Fruit fly (Drosophila melanogaster) whole organism, embryonic: Measurements from ENCODE around the gene CG6847.

Experiments
- Bdp1 ChIP-seq: fragments of 200-800 bp; sonication (Bioruptor generic); optimal IDR thresholded peaks from 3 replicates; lab custom pipeline; 2016; ENCODE audit warnings: missing biosample characterization, missing genetic modification characterization
- Bteb2 ChIP-seq: fragments of 200-800 bp; sonication (Bioruptor generic); optimal IDR thresholded peaks from 2 replicates; lab custom pipeline; 2016; ENCODE audit warnings: missing biosample characterization, missing genetic modification characterization
- CG10366 ChIP-seq: fragments of 200-800 bp; sonication (Bioruptor generic); IDR thresholded peaks from 2 replicates; pipeline ENCODE4 v1.3.6; 2022; ENCODE audit warnings: missing biosample characterization, missing genetic modification characterization
- CG11695 ChIP-seq: fragments of 200-800 bp; sonication (Bioruptor generic); IDR thresholded peaks from 3 replicates; pipeline ENCODE4 v1.3.6; 2022; ENCODE audit warnings: missing biosample characterization, missing genetic modification characterization
- CG11723 ChIP-seq: fragments of 200-800 bp; sonication (Bioruptor generic); optimal IDR thresholded peaks from 2 replicates; lab custom pipeline; 2017; ENCODE audit warnings: missing biosample characterization, mild to moderate bottlenecking, missing genetic modification characterization
- CG12299 ChIP-seq: fragments of 200-800 bp; sonication (Bioruptor generic); optimal IDR thresholded peaks from 2 replicates; lab custom pipeline; 2018; ENCODE audit warnings: missing biosample characterization, mild to moderate bottlenecking, missing genetic modification characterization
- CG1233 ChIP-seq: fragments of 200-800 bp; sonication (Bioruptor generic); optimal IDR thresholded peaks from 4 replicates; lab custom pipeline; 2018; ENCODE audit warnings: missing biosample characterization, mild to moderate bottlenecking, missing genetic modification characterization
- CG12391 ChIP-seq: fragments of 200-800 bp; sonication (Bioruptor generic); optimal IDR thresholded peaks from 3 replicates; lab custom pipeline; 2018; ENCODE audit warnings: missing biosample characterization, mild to moderate bottlenecking, missing genetic modification characterization, moderate library complexity
- CG12659 ChIP-seq: fragments of 200-800 bp; sonication (Bioruptor generic); optimal IDR thresholded peaks from 3 replicates; lab custom pipeline; 2017; ENCODE audit warnings: mild to moderate bottlenecking, missing biosample characterization, missing genetic modification reagents, missing genetic modification characterization
- CG14710 ChIP-seq: fragments of 200-800 bp; sonication (Bioruptor generic); optimal IDR thresholded peaks from 3 replicates; lab custom pipeline; 2019; ENCODE audit warnings: missing biosample characterization, mild to moderate bottlenecking, missing genetic modification characterization, moderate library complexity
- CG16815 ChIP-seq: fragments of 200-800 bp; sonication (Bioruptor generic); optimal IDR thresholded peaks from 3 replicates; lab custom pipeline; 2017; ENCODE audit warnings: missing biosample characterization, mild to moderate bottlenecking, missing genetic modification characterization
- CG18011 ChIP-seq: fragments of 200-800 bp; sonication (Bioruptor generic); optimal IDR thresholded peaks from 2 replicates; lab custom pipeline; 2017; ENCODE audit warnings: missing biosample characterization, missing genetic modification characterization, mild to moderate bottlenecking, moderate library complexity, missing genotype
- CG18764 ChIP-seq: fragments of 200-800 bp; sonication (Bioruptor generic); optimal IDR thresholded peaks from 3 replicates; lab custom pipeline; 2016; ENCODE audit warnings: missing biosample characterization, missing genetic modification characterization
- CG31224 ChIP-seq: fragments of 200-800 bp; sonication (Bioruptor generic); IDR thresholded peaks from 2 replicates; pipeline ENCODE4 v1.3.6; 2022; ENCODE audit warnings: missing biosample characterization, missing genetic modification characterization
- CG4617 ChIP-seq: fragments of 200-800 bp; sonication (Bioruptor generic); optimal IDR thresholded peaks from 3 replicates; lab custom pipeline; 2016; ENCODE audit warnings: missing biosample characterization, missing genetic modification characterization, borderline replicate concordance
- CG6854 ChIP-seq: fragments of 200-800 bp; sonication (Bioruptor generic); optimal IDR thresholded peaks from 3 replicates; lab custom pipeline; 2017; ENCODE audit warnings: missing biosample characterization, mild to moderate bottlenecking, missing genetic modification characterization
- CG9932 ChIP-seq: fragments of 200-800 bp; sonication (Bioruptor generic); IDR thresholded peaks from 2 replicates; pipeline ENCODE4 v1.3.6; 2022; ENCODE audit warnings: missing biosample characterization, missing genetic modification characterization
- CHES-1-like ChIP-seq: fragments of 200-800 bp; sonication (Bioruptor generic); optimal IDR thresholded peaks from 2 replicates; lab custom pipeline; 2016; ENCODE audit warnings: missing biosample characterization, missing genetic modification characterization
- CrebB ChIP-seq: fragments of 200-800 bp; sonication (Bioruptor generic); optimal IDR thresholded peaks from 3 replicates; lab custom pipeline; 2018; ENCODE audit warnings: missing biosample characterization, mild to moderate bottlenecking, missing genetic modification characterization
- D19B ChIP-seq: fragments of 200-800 bp; sonication (Bioruptor generic); optimal IDR thresholded peaks from 2 replicates; lab custom pipeline; 2017; ENCODE audit warnings: missing biosample characterization, mild to moderate bottlenecking, missing genetic modification characterization
- Drgx ChIP-seq: fragments of 200-800 bp; sonication (Bioruptor generic); IDR thresholded peaks from 2 replicates; pipeline ENCODE4 v1.3.6; 2022; ENCODE audit warnings: missing biosample characterization, missing genetic modification characterization
- HLH3B ChIP-seq: fragments of 200-800 bp; sonication (Bioruptor generic); IDR thresholded peaks from 2 replicates; pipeline ENCODE4 v1.3.6; 2022; ENCODE audit warnings: missing biosample characterization, missing genetic modification characterization
- Med ChIP-seq: fragments of 200-800 bp; sonication (Bioruptor generic); peaks from one replicate; lab custom pipeline; 2016; ENCODE audit warnings: missing biosample characterization, missing genetic modification characterization, mild to moderate bottlenecking, inconsistent platforms, moderate library complexity
- Mrtf ChIP-seq: fragments of 200-800 bp; sonication (Bioruptor generic); IDR thresholded peaks from 3 replicates; pipeline ENCODE4 v1.3.6; 2022; ENCODE audit warnings: missing biosample characterization, missing genetic modification characterization
- Myb ChIP-seq: fragments of 200-800 bp; sonication (Bioruptor generic); optimal IDR thresholded peaks from 2 replicates; lab custom pipeline; 2016; ENCODE audit warnings: missing biosample characterization, missing genetic modification characterization
- Poxn ChIP-seq: fragments of 200-800 bp; sonication (Bioruptor generic); IDR thresholded peaks from 2 replicates; pipeline ENCODE4 v1.3.6; 2022; ENCODE audit warnings: missing biosample characterization, missing genetic modification characterization
- Ptx1 ChIP-seq: fragments of 200-800 bp; sonication (Bioruptor generic); IDR thresholded peaks from 2 replicates; pipeline ENCODE4 v1.3.6; 2022; ENCODE audit warnings: missing biosample characterization, missing genetic modification characterization
- Scr ChIP-seq: fragments of 200-800 bp; sonication (Bioruptor generic); IDR thresholded peaks from 2 replicates; pipeline ENCODE4 v1.3.6; 2022; ENCODE audit warnings: missing biosample characterization, missing genetic modification characterization; ENCODE audit not compliant: partially characterized antibody
- Sin3A ChIP-seq: fragments of >200 bp; optimal IDR thresholded peaks from 2 replicates; lab custom pipeline; 2018
- Sry-δ ChIP-seq: fragments of 200-800 bp; sonication (Bioruptor generic); optimal IDR thresholded peaks from 2 replicates; lab custom pipeline; 2016; ENCODE audit warnings: missing biosample characterization, missing genetic modification characterization
- Xbp1 ChIP-seq: fragments of 200-800 bp; sonication (Bioruptor generic); optimal IDR thresholded peaks from 3 replicates; lab custom pipeline; 2016; ENCODE audit warnings: missing biosample characterization, mild to moderate bottlenecking, missing genetic modification characterization
- ap ChIP-seq: fragments of 200-800 bp; sonication (Bioruptor generic); IDR thresholded peaks from 2 replicates; pipeline ENCODE4 v1.3.6; 2022; ENCODE audit warnings: missing biosample characterization, missing genetic modification characterization
- ash1 ChIP-seq: fragments of 200-800 bp; sonication (Bioruptor generic); optimal IDR thresholded peaks from 2 replicates; lab custom pipeline; 2018; ENCODE audit warnings: missing biosample characterization, mild to moderate bottlenecking, missing genetic modification characterization
- chm ChIP-seq: fragments of 200-800 bp; sonication (Bioruptor generic); IDR thresholded peaks from 2 replicates; pipeline ENCODE4 v1.3.6; 2022; ENCODE audit warnings: missing biosample characterization, missing genetic modification characterization
- fd3F ChIP-seq: fragments of 200-800 bp; sonication (Bioruptor generic); optimal IDR thresholded peaks from 2 replicates; lab custom pipeline; 2018; ENCODE audit warnings: missing biosample characterization, mild to moderate bottlenecking, missing genetic modification characterization, moderate library complexity
- ftz-f1 ChIP-seq: fragments of 200-800 bp; sonication (Bioruptor generic); optimal IDR thresholded peaks from 2 replicates; lab custom pipeline; 2016; ENCODE audit warnings: missing biosample characterization, missing genetic modification characterization
- ham ChIP-seq: fragments of 200-800 bp; sonication (Bioruptor generic); IDR thresholded peaks from 2 replicates; pipeline ENCODE4 v1.3.6; 2022; ENCODE audit warnings: missing biosample characterization, missing genetic modification characterization
- ind ChIP-seq: fragments of 200-800 bp; sonication (Bioruptor generic); optimal IDR thresholded peaks from 3 replicates; lab custom pipeline; 2016; ENCODE audit warnings: missing biosample characterization, missing genetic modification characterization
- inv ChIP-seq: fragments of 200-800 bp; sonication (Bioruptor generic); IDR thresholded peaks from 2 replicates; pipeline ENCODE4 v1.3.6; 2022; ENCODE audit warnings: missing biosample characterization, missing genetic modification characterization; ENCODE audit not compliant: partially characterized antibody
- lab ChIP-seq: fragments of 200-800 bp; sonication (Bioruptor generic); optimal IDR thresholded peaks from 3 replicates; lab custom pipeline; 2017; ENCODE audit warnings: missing biosample characterization, missing genetic modification characterization, mild to moderate bottlenecking, moderate library complexity, missing genetic modification reagents
- nau ChIP-seq: fragments of 200-800 bp; sonication (Bioruptor generic); optimal IDR thresholded peaks from 3 replicates; lab custom pipeline; 2017; ENCODE audit warnings: missing biosample characterization, mild to moderate bottlenecking, missing genetic modification characterization, missing genetic modification reagents
- nom ChIP-seq: fragments of 200-800 bp; sonication (Bioruptor generic); optimal IDR thresholded peaks from 2 replicates; lab custom pipeline; 2017; ENCODE audit warnings: missing biosample characterization, missing genetic modification characterization, mild to moderate bottlenecking, moderate library complexity, missing genetic modification reagents
- org-1 ChIP-seq: fragments of 200-800 bp; sonication (Bioruptor generic); optimal IDR thresholded peaks from 2 replicates; lab custom pipeline; 2017; ENCODE audit warnings: missing biosample characterization, missing genetic modification characterization
- ranshi ChIP-seq: fragments of 200-800 bp; sonication (Bioruptor generic); IDR thresholded peaks from 2 replicates; pipeline ENCODE4 v1.3.6; 2022; ENCODE audit warnings: missing biosample characterization, missing genetic modification characterization
- ro ChIP-seq: fragments of 200-800 bp; sonication (Bioruptor generic); IDR thresholded peaks from 2 replicates; pipeline ENCODE4 v1.3.6; 2022; ENCODE audit warnings: missing biosample characterization, missing genetic modification characterization
- stc ChIP-seq: fragments of 200-800 bp; sonication (Bioruptor generic); IDR thresholded peaks from 2 replicates; pipeline ENCODE4 v1.3.6; 2022; ENCODE audit warnings: missing biosample characterization, missing genetic modification characterization
- tup ChIP-seq: fragments of 200-800 bp; sonication (Bioruptor generic); optimal IDR thresholded peaks from 2 replicates; lab custom pipeline; 2016; ENCODE audit warnings: missing biosample characterization, mild to moderate bottlenecking, missing genetic modification characterization, moderate library complexity
- vvl ChIP-seq: fragments of 200-800 bp; sonication (Bioruptor generic); IDR thresholded peaks from 2 replicates; pipeline ENCODE4 v1.3.6; 2022; ENCODE audit warnings: missing biosample characterization, missing genetic modification characterization

CG6847 gene

DNA sequence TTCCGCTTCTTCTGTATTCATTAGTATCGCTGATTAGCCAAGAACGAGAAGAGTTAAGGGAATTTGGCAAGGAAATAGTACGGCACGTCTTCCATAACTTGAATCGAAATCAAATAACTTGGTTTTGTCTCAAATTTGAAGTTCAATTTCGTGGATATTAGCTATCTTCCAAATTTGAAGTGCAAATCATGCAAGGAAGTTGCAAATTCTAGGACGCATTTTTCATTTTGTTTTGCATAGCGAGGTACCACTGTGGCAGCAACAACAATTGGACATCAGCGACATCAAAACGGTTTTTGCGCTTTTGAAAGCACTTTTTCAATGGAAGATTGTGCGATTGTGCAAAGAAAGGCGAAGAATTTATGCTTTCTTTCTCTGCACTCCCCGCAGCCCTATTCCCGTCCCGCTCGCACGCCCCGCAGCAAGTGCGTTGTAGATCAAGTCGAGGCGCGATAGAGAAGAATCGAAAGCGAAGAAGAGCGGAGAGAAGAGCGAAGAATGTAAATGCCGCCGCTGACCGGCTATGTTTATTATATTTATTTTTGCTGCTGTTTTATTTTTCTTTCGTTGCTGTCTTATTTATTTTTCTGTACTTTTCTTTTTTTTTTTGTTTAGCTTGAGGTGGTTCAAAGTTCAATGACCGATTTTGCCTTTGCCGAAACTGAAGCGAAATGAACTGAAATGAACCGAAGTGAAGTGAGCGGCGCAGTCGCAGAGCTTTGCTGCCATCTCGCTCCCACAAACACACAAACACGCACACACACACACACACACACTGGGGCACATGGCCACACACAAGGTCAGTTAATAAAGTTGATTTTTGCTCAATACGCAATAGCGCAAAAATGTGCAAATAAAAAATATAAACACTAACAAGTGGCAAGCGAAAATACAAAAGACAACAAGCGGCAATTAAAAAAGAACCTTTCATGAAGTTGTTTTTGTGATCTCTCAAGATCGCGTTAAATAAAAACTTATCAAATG, 29.8 kb upstream of the CG6847 start (continued):
- TF ChIP-seq CG18764 = no peak
- peak; percentile 46; the same call in 1 of the 2 replicates for TF ChIP-seq CG31224 (GFP tag; lab: Robert Waterston, UW)
- peak; percentile 65; the same call in 1 of the 2 replicates for TF ChIP-seq ranshi (GFP tag; lab: Robert Waterston, UW)
- peak; percentile 16 for TF ChIP-seq Bteb2 (GFP tag; lab: Kevin White, UChicago)
- TF ChIP-seq lab (GFP tag; lab: Kevin White, UChicago) = peak; percentile 76
- TF ChIP-seq Sry-δ = no peak
- TF ChIP-seq vvl (GFP tag; lab: Robert Waterston, UW) = peak; percentile 66; the same call in 1 of the 2 replicates
- 0 out of 2 replicates have a peak, but pooled peaks have one; percentile 38 for TF ChIP-seq ham (GFP tag; lab: Robert Waterston, UW)
- no peak for TF ChIP-seq tup (GFP tag; lab: Kevin White, UChicago)
- peak; percentile 79 for TF ChIP-seq Drgx
- no peak for TF ChIP-seq CG11723 (GFP tag; lab: Kevin White, UChicago)
- TF ChIP-seq fd3F (GFP tag; lab: Kevin White, UChicago) = peak; percentile 45
- TF ChIP-seq ftz-f1 (GFP tag; lab: Kevin White, UChicago) = peak; percentile 1
- 0 out of 3 replicates have a peak, but pooled peaks have one; percentile 48 for TF ChIP-seq Mrtf (GFP tag; lab: Robert Waterston, UW)
- TF ChIP-seq CG11695 = 0 out of 3 replicates have a peak, but pooled peaks have one; percentile 27
- peak; percentile 29 for TF ChIP-seq CG12391
- no peak for TF ChIP-seq ro (GFP tag; lab: Robert Waterston, UW)
- no peak for TF ChIP-seq CG6854 (GFP tag; lab: Kevin White, UChicago)
- TF ChIP-seq ap (GFP tag; lab: Robert Waterston, UW) = peak; percentile 40; the same call in 1 of the 2 replicates
- peak; percentile 80 for TF ChIP-seq ind (GFP tag; lab: Kevin White, UChicago)
- TF ChIP-seq ash1 = no peak
- TF ChIP-seq CG4617 (GFP tag; lab: Kevin White, UChicago) = no peak
- no peak for TF ChIP-seq CG18011
- peak; percentile 44 for TF ChIP-seq Myb (GFP tag; lab: Kevin White, UChicago)
- no peak for TF ChIP-seq CG1233 (GFP tag; lab: Kevin White, UChicago)
- no peak for TF ChIP-seq org-1
- peak; percentile 35; the same call in 1 of the 2 replicates for TF ChIP-seq HLH3B (GFP tag; lab: Robert Waterston, UW)
- TF ChIP-seq CrebB = no peak
- TF ChIP-seq Bdp1 = no peak
- TF ChIP-seq CG12659 = peak; percentile 48
- TF ChIP-seq Xbp1 (GFP tag; lab: Kevin White, UChicago) = peak; percentile 58
- TF ChIP-seq chm (GFP tag; lab: Robert Waterston, UW) = 0 out of 2 replicates have a peak, but pooled peaks have one; percentile 13
- no peak for TF ChIP-seq CG14710 (tag; lab: Kevin White, UChicago)
- TF ChIP-seq Poxn (GFP tag; lab: Robert Waterston, UW) = no peak
- peak; percentile 62 for TF ChIP-seq CG16815 (GFP tag; lab: Kevin White, UChicago)
- no peak for TF ChIP-seq nau (GFP tag; lab: Kevin White, UChicago)
- peak; percentile 75 for TF ChIP-seq Ptx1 (GFP tag; lab: Robert Waterston, UW)
- TF ChIP-seq nom = peak; percentile 71
- no peak for TF ChIP-seq Sin3A
- TF ChIP-seq inv (GFP tag; lab: Robert Waterston, UW) = no peak
- peak; percentile 97 for TF ChIP-seq Med (GFP tag; lab: Kevin White, UChicago)
- TF ChIP-seq CG12299 = no peak
- peak; percentile 48 for TF ChIP-seq CHES-1-like (GFP tag; lab: Kevin White, UChicago)
- TF ChIP-seq stc (GFP tag; lab: Robert Waterston, UW) = peak; percentile 47; the same call in 1 of the 2 replicates
- TF ChIP-seq CG9932 (GFP tag; lab: Robert Waterston, UW) = peak; percentile 82
- TF ChIP-seq D19B (GFP tag; lab: Kevin White, UChicago) = peak; percentile 48
- no peak for TF ChIP-seq Scr (GFP tag; lab: Robert Waterston, UW)
- peak; percentile 62 for TF ChIP-seq CG10366 (GFP tag; lab: Robert Waterston, UW)
